Fruit fly (Drosophila melanogaster) whole organism, pupa: ENCODE data around the gene CG43736.
A peak's percentile ranks its signal among the peaks of the same experiment; 100 is the strongest.

Source experiments
- CG13204 ChIP-seq: fragments of 200-800 bp; sonication (Bioruptor generic); optimal IDR thresholded peaks from 2 replicates; lab custom pipeline; 2018; ENCODE audit warnings: missing biosample characterization, mild to moderate bottlenecking, missing genetic modification characterization, moderate library complexity
- CG15710 ChIP-seq: fragments of 200-800 bp; sonication (Bioruptor generic); optimal IDR thresholded peaks from 2 replicates; lab custom pipeline; 2018; ENCODE audit warnings: missing biosample characterization, mild to moderate bottlenecking, missing genetic modification characterization, moderate library complexity
- CG32121 ChIP-seq: fragments of 200-800 bp; sonication (Bioruptor generic); IDR thresholded peaks from 2 replicates; pipeline ENCODE4 v1.3.6; 2022; ENCODE audit warnings: missing biosample characterization, missing genetic modification characterization
- CG34367 ChIP-seq: fragments of 200-800 bp; sonication (Bioruptor generic); optimal IDR thresholded peaks from 2 replicates; lab custom pipeline; 2018; ENCODE audit warnings: missing biosample characterization, mild to moderate bottlenecking, missing genetic modification characterization
- CG4496 ChIP-seq: fragments of 200-800 bp; sonication (Bioruptor generic); IDR thresholded peaks from 3 replicates; pipeline ENCODE4 v1.3.6; 2022; ENCODE audit warnings: missing biosample characterization, missing genetic modification characterization
- CG8301 ChIP-seq: fragments of 200-800 bp; sonication (Bioruptor generic); optimal IDR thresholded peaks from 2 replicates; lab custom pipeline; 2018; ENCODE audit warnings: missing biosample characterization, mild to moderate bottlenecking, missing genetic modification characterization
- Ets98B ChIP-seq: fragments of 200-800 bp; sonication (Bioruptor generic); IDR thresholded peaks from 2 replicates; pipeline ENCODE4 v1.3.6; 2022; ENCODE audit warnings: missing biosample characterization, missing genetic modification characterization
- Pif1A ChIP-seq: fragments of 200-800 bp; sonication (Bioruptor generic); optimal IDR thresholded peaks from 3 replicates; lab custom pipeline; 2016; ENCODE audit warnings: missing biosample characterization, missing genetic modification characterization
- fd96Ca ChIP-seq: fragments of 200-800 bp; sonication (Bioruptor generic); IDR thresholded peaks from 3 replicates; pipeline ENCODE4 v1.3.6; 2022; ENCODE audit warnings: missing biosample characterization, missing genetic modification characterization
- gl ChIP-seq: fragments of 200-800 bp; sonication (Bioruptor generic); optimal IDR thresholded peaks from 2 replicates; lab custom pipeline; 2018; ENCODE audit warnings: missing biosample characterization, mild to moderate bottlenecking, missing genetic modification characterization
- rn ChIP-seq: fragments of 200-800 bp; sonication (Bioruptor generic); IDR thresholded peaks from 2 replicates; pipeline ENCODE4 v1.3.6; 2022; ENCODE audit warnings: missing biosample characterization, missing genetic modification characterization

dm6 chrX:6909135-6909534 lies 45.4 kb downstream of the CG43736 start:
- no peak for TF ChIP-seq gl
- no peak for TF ChIP-seq Pif1A (GFP tag; lab: Kevin White, UChicago)
- TF ChIP-seq fd96Ca (GFP tag; lab: Robert Waterston, UW): no peak
- no peak for TF ChIP-seq CG15710 (tag; lab: Kevin White, UChicago)
- peak; percentile 71 for TF ChIP-seq Ets98B (GFP tag; lab: Robert Waterston, UW)
- no peak for TF ChIP-seq CG13204 (GFP tag; lab: Kevin White, UChicago)
- TF ChIP-seq CG34367 (tag; lab: Kevin White, UChicago): no peak
- TF ChIP-seq CG4496 (GFP tag; lab: Robert Waterston, UW): peak; percentile 53; the same call in 2 of the 3 replicates
- peak; percentile 57 for TF ChIP-seq CG32121 (GFP tag; lab: Robert Waterston, UW)
- no peak for TF ChIP-seq CG8301 (tag; lab: Kevin White, UChicago)
- TF ChIP-seq rn (GFP tag; lab: Robert Waterston, UW): no peak
